Fruit fly (Drosophila melanogaster): ENCODE data around the gene nrv2.

nrv2 gene

DNA sequence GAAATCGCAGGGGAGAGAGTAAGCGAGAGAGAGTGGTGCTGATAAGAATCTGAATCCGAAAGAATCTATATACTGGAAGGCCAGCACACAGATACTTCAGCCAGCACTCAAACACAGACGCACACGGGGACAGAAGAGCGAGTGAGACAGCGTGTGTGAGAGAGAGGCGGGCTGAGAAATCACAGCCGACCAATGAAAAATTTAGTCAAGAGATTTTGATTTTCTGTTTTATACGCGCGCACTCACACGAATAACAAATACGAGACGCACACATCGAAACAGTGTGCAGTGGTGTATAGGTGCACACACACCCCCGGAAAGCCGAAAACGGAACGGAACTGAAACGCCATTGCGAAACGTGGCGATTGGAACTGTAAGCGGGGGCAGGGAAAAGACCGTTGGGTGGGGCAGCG is 35.0 kb upstream of the nrv2 start (continued):
- TF ChIP-seq CG5953 (GFP tag; IDR thresholded peaks at IDR 0.05) (no peak), CG4404 (GFP tag; IDR thresholded peaks at IDR 0.05) (no peak), pan (optimal IDR thresholded peaks at IDR 0.05) (no peak), pan (GFP tag; optimal IDR thresholded peaks at IDR 0.05 in 1 of 2, IDR thresholded peaks at IDR 0.05 in 1 of 2) (no peak), HLH54F (GFP tag; optimal IDR thresholded peaks at IDR 0.05) (no peak), zfh1 (GFP tag; IDR thresholded peaks at IDR 0.05) (no peak), CG17829 (tag; optimal IDR thresholded peaks at IDR 0.05) (peak; percentile 1), vfl (GFP tag; optimal IDR thresholded peaks at IDR 0.05) (no peak), CG1024 (GFP tag; IDR thresholded peaks at IDR 0.05) (no peak), wor (GFP tag; IDR thresholded peaks at IDR 0.05) (no peak), zen2 (GFP tag; IDR thresholded peaks at IDR 0.05; ENCODE audit: partially characterized antibody) (no peak), org-1 (GFP tag; optimal IDR thresholded peaks at IDR 0.05) (no peak), MBD-R2 (GFP tag; IDR thresholded peaks at IDR 0.05) (no peak), NFAT (GFP tag; IDR thresholded peaks at IDR 0.05) (no peak), CG17385 (GFP tag; optimal IDR thresholded peaks at IDR 0.05) (no peak), Blimp-1 (GFP tag; optimal IDR thresholded peaks at IDR 0.05) (no peak), br (optimal IDR thresholded peaks at IDR 0.05) (no peak), CG13775 (GFP tag; optimal IDR thresholded peaks at IDR 0.05) (no peak), D19B (GFP tag; optimal IDR thresholded peaks at IDR 0.05) (no peak), CG3838 (GFP tag; optimal IDR thresholded peaks at IDR 0.05) (no peak), CG11696 (GFP tag; IDR thresholded peaks at IDR 0.05) (0 out of 2 replicates have a peak, but pooled peaks have one; percentile 24), Hr39 (optimal IDR thresholded peaks at IDR 0.05) (no peak), ssp (GFP tag; IDR thresholded peaks at IDR 0.05) (no peak), Six4 (GFP tag; optimal IDR thresholded peaks at IDR 0.05) (no peak), NC2β (GFP tag; optimal IDR thresholded peaks at IDR 0.05) (no peak), hkb (optimal IDR thresholded peaks at IDR 0.05) (no peak), hkb (GFP tag; IDR thresholded peaks at IDR 0.05) (no peak), CG34224 (GFP tag; IDR thresholded peaks at IDR 0.05; ENCODE audit: partially characterized antibody) (no peak), CG13296 (GFP tag; optimal IDR thresholded peaks at IDR 0.05) (no peak), Hmr (GFP tag; optimal IDR thresholded peaks at IDR 0.05) (no peak), Nf-YC (tag; optimal IDR thresholded peaks at IDR 0.05) (peak; percentile 99), mirr (GFP tag; optimal IDR thresholded peaks at IDR 0.05) (no peak), CG11247 (GFP tag; IDR thresholded peaks at IDR 0.05) (no peak), CG9727 (GFP tag; optimal IDR thresholded peaks at IDR 0.05) (no peak), sim (GFP tag; IDR thresholded peaks at IDR 0.05) (no peak), tup (GFP tag; optimal IDR thresholded peaks at IDR 0.05) (no peak), NC2α (GFP tag; optimal IDR thresholded peaks at IDR 0.05) (no peak), CG4730 (GFP tag; IDR thresholded peaks at IDR 0.05) (no peak), CG9932 (GFP tag; IDR thresholded peaks at IDR 0.05) (no peak), CG10147 (GFP tag; optimal IDR thresholded peaks at IDR 0.05) (no peak), CG6765 (GFP tag; optimal IDR thresholded peaks at IDR 0.05) (no peak), fd102C (GFP tag; optimal IDR thresholded peaks at IDR 0.05) (no peak), gfzf (GFP tag; optimal IDR thresholded peaks at IDR 0.05) (no peak), CG12299 (tag; optimal IDR thresholded peaks at IDR 0.05) (no peak), CG7928 (GFP tag; optimal IDR thresholded peaks at IDR 0.05) (no peak), HmgZ (tag; optimal IDR thresholded peaks at IDR 0.05) (peak; percentile 11), Hr78 (GFP tag; optimal IDR thresholded peaks at IDR 0.05) (no peak), slou (GFP tag; optimal IDR thresholded peaks at IDR 0.05) (no peak), Dip2 (GFP tag; IDR thresholded peaks at IDR 0.05) (no peak), schlank (tag; optimal IDR thresholded peaks at IDR 0.05) (no peak), Eip74EF (GFP tag; optimal IDR thresholded peaks at IDR 0.05) (no peak), ATbp (GFP tag; optimal IDR thresholded peaks at IDR 0.05) (no peak), gsb (GFP tag; IDR thresholded peaks at IDR 0.05) (no peak)
